Fruit fly (Drosophila melanogaster): Measurements from ENCODE around the gene Wdr81.
A peak's percentile ranks its signal among the peaks of the same experiment; 100 is the strongest.

Gene Wdr81

DNA sequence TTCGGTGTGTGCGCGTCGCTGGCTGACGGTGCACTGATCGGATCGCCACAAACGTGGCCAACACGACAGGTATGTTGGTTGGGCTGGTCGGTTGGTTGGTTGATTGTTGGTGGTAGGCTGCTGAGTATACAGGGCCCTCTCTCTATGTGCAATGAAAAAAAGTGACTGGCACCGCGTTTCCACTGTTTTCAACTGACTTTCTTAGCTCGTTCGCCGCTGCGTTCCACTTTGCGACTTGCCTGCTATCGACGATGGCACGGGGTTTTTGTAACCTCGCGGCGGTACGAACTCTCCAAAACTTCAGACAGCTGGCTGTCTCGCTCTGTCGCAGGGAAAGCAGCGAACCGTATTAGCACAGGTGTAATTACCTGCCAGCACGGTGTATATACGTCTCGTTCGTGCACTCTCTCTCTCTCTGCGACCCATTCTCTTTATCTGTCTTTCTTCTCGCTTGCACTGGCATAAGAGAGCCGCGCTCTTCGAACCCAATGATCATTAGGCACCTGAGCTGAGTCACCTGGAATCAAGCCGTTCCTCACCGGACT, 49.8 kb downstream of the Wdr81 start:
- TF ChIP-seq CG12605 (GFP tag; IDR thresholded peaks at IDR 0.05): no peak
- TF ChIP-seq fd96Ca (GFP tag; IDR thresholded peaks at IDR 0.05): 0 out of 3 replicates have a peak, but pooled peaks have one; percentile 27
- peak; percentile 73; the same call in 2 of the 3 replicates for TF ChIP-seq CG4496 (GFP tag; IDR thresholded peaks at IDR 0.05)
- TF ChIP-seq CG8159 (tag; optimal IDR thresholded peaks at IDR 0.05): no peak
- no peak for TF ChIP-seq D1 (tag; optimal IDR thresholded peaks at IDR 0.05)
- TF ChIP-seq gl (tag; optimal IDR thresholded peaks at IDR 0.05): no peak
- TF ChIP-seq Pif1A (GFP tag; optimal IDR thresholded peaks at IDR 0.05): no peak
- no peak for TF ChIP-seq CG10348 (GFP tag; IDR thresholded peaks at IDR 0.05)
- TF ChIP-seq CG32121 (GFP tag; IDR thresholded peaks at IDR 0.05): no peak
- no peak for TF ChIP-seq CG9948 (tag; optimal IDR thresholded peaks at IDR 0.05)
- no peak for TF ChIP-seq CG14655 (GFP tag; optimal IDR thresholded peaks at IDR 0.05)
- TF ChIP-seq rn (GFP tag; IDR thresholded peaks at IDR 0.05): no peak
- TF ChIP-seq CG34367 (tag; optimal IDR thresholded peaks at IDR 0.05): peak; percentile 7
- TF ChIP-seq EcR (GFP tag; optimal IDR thresholded peaks at IDR 0.05): peak; percentile 67
- peak; percentile 50; the same call in 1 of the 2 replicates for TF ChIP-seq Ets98B (GFP tag; IDR thresholded peaks at IDR 0.05)
- TF ChIP-seq CG15710 (tag; optimal IDR thresholded peaks at IDR 0.05): no peak
- no peak for TF ChIP-seq Pif1B (GFP tag; optimal IDR thresholded peaks at IDR 0.05)
- no peak for TF ChIP-seq CG8301 (tag; optimal IDR thresholded peaks at IDR 0.05)
- TF ChIP-seq Snoo (tag; optimal IDR thresholded peaks at IDR 0.05): peak; percentile 15
- TF ChIP-seq CG17806 (tag; optimal IDR thresholded peaks at IDR 0.05): no peak
- peak; percentile 64 for TF ChIP-seq CG13204 (GFP tag; optimal IDR thresholded peaks at IDR 0.05)

DNA sequence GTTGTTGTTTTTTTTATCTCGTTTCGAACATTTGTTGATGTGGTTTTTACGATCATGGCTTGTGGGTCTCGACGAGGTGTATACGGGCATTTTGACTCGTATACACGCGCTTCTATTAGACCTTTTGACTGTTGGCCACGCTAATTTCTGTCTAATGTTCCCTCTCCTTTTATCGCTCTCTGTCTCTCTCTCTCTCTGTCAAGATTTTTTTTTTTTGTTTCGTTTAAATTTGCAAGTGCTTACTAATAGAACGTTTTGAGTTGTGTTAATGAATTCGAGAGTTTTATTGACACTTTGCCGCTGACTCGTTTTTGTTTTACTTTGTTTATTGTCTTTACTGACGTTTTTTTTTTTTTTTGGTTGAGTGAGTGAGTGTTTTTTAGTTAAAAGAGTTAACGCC, 50.4 kb downstream of the Wdr81 start:
- TF ChIP-seq Pif1A (GFP tag; optimal IDR thresholded peaks at IDR 0.05) (no peak), CG34367 (tag; optimal IDR thresholded peaks at IDR 0.05) (no peak), gl (tag; optimal IDR thresholded peaks at IDR 0.05) (no peak), Snoo (tag; optimal IDR thresholded peaks at IDR 0.05) (no peak), EcR (GFP tag; optimal IDR thresholded peaks at IDR 0.05) (no peak), Pif1B (GFP tag; optimal IDR thresholded peaks at IDR 0.05) (no peak), CG10348 (GFP tag; IDR thresholded peaks at IDR 0.05) (no peak), rn (GFP tag; IDR thresholded peaks at IDR 0.05) (no peak), CG12605 (GFP tag; IDR thresholded peaks at IDR 0.05) (no peak), CG4496 (GFP tag; IDR thresholded peaks at IDR 0.05) (no peak), CG8159 (tag; optimal IDR thresholded peaks at IDR 0.05) (no peak), D1 (tag; optimal IDR thresholded peaks at IDR 0.05) (no peak)

DNA sequence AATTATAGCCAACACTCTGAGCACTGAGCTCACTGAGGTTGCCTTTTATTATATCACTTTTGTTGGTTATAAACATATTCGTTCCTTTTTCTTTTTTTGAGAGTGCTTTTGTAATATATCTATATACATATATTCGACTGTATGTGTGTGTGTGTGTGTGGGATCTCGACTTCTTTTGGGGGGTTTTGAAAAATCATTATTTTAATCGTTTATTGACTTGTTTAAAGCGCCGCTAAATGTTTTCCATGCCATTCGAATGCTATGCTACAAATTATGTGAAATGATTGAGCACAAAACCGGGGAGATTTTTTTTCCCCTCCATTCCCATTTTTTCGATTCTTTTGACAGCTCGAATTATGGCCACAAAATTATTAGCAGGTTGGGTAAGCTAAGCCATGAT, 51.3 kb downstream of the Wdr81 start:
- TF ChIP-seq Snoo (tag; optimal IDR thresholded peaks at IDR 0.05): no peak
- no peak for TF ChIP-seq fd96Ca (GFP tag; IDR thresholded peaks at IDR 0.05)
- TF ChIP-seq EcR (GFP tag; optimal IDR thresholded peaks at IDR 0.05): no peak
- TF ChIP-seq CG10348 (GFP tag; IDR thresholded peaks at IDR 0.05): no peak
- no peak for TF ChIP-seq CG12605 (GFP tag; IDR thresholded peaks at IDR 0.05)
- no peak for TF ChIP-seq CG15710 (tag; optimal IDR thresholded peaks at IDR 0.05)
- no peak for TF ChIP-seq D1 (tag; optimal IDR thresholded peaks at IDR 0.05)
- TF ChIP-seq CG17806 (tag; optimal IDR thresholded peaks at IDR 0.05): no peak
- no peak for TF ChIP-seq rn (GFP tag; IDR thresholded peaks at IDR 0.05)
- no peak for TF ChIP-seq CG34367 (tag; optimal IDR thresholded peaks at IDR 0.05)
- TF ChIP-seq CG8301 (tag; optimal IDR thresholded peaks at IDR 0.05): no peak
- no peak for TF ChIP-seq CG13204 (GFP tag; optimal IDR thresholded peaks at IDR 0.05)
- TF ChIP-seq Pif1B (GFP tag; optimal IDR thresholded peaks at IDR 0.05): no peak

dm6 chr2L:11968581-11969272, 52.0 kb downstream of the Wdr81 start:
- TF ChIP-seq CG12605 (GFP tag; IDR thresholded peaks at IDR 0.05) (no peak), CG15710 (tag; optimal IDR thresholded peaks at IDR 0.05) (peak; percentile 46), CG8301 (tag; optimal IDR thresholded peaks at IDR 0.05) (peak; percentile 64), CG8159 (tag; optimal IDR thresholded peaks at IDR 0.05) (peak; percentile 67), EcR (GFP tag; optimal IDR thresholded peaks at IDR 0.05) (peak; percentile 11), CG9948 (tag; optimal IDR thresholded peaks at IDR 0.05) (peak; percentile 58), Snoo (tag; optimal IDR thresholded peaks at IDR 0.05) (peak; percentile 14), Ets98B (GFP tag; IDR thresholded peaks at IDR 0.05) (no peak), CG32121 (GFP tag; IDR thresholded peaks at IDR 0.05) (0 out of 2 replicates have a peak, but pooled peaks have one; percentile 10), CG4496 (GFP tag; IDR thresholded peaks at IDR 0.05) (no peak), gl (tag; optimal IDR thresholded peaks at IDR 0.05) (no peak), Pif1A (GFP tag; optimal IDR thresholded peaks at IDR 0.05) (peak; percentile 34), CG34367 (tag; optimal IDR thresholded peaks at IDR 0.05) (peak; percentile 34), CG13204 (GFP tag; optimal IDR thresholded peaks at IDR 0.05) (peak; percentile 25), CG17806 (tag; optimal IDR thresholded peaks at IDR 0.05) (peak; percentile 47), Pif1B (GFP tag; optimal IDR thresholded peaks at IDR 0.05) (peak; percentile 39), fd96Ca (GFP tag; IDR thresholded peaks at IDR 0.05) (0 out of 3 replicates have a peak, but pooled peaks have one; percentile 33), CG14655 (GFP tag; optimal IDR thresholded peaks at IDR 0.05) (peak; percentile 81), D1 (tag; optimal IDR thresholded peaks at IDR 0.05) (no peak), rn (GFP tag; IDR thresholded peaks at IDR 0.05) (no peak), CG10348 (GFP tag; IDR thresholded peaks at IDR 0.05) (no peak)
